Fruit fly (Drosophila melanogaster) whole organism, embryonic: Measurements from ENCODE around the gene CG44303.
A peak's percentile ranks its signal among the peaks of the same experiment; 100 is the strongest.

Experiments
- Adf1 ChIP-seq: fragments of 200-800 bp; sonication (Bioruptor generic); IDR thresholded peaks from 2 replicates; pipeline ENCODE4 v1.3.6; 2022; ENCODE audit warnings: missing biosample characterization, missing genetic modification characterization
- Atf3 ChIP-seq: fragments of 200-800 bp; sonication (Bioruptor generic); optimal IDR thresholded peaks from 3 replicates; lab custom pipeline; 2016; ENCODE audit warnings: missing biosample characterization, missing genetic modification characterization
- Bdp1 ChIP-seq: fragments of 200-800 bp; sonication (Bioruptor generic); optimal IDR thresholded peaks from 3 replicates; lab custom pipeline; 2016; ENCODE audit warnings: missing biosample characterization, missing genetic modification characterization
- CG10543 ChIP-seq: fragments of 200-800 bp; sonication (Bioruptor generic); optimal IDR thresholded peaks from 3 replicates; lab custom pipeline; 2017; ENCODE audit warnings: missing biosample characterization, mild to moderate bottlenecking, missing genetic modification characterization, moderate library complexity
- CG10979 ChIP-seq: fragments of 200-800 bp; sonication (Bioruptor generic); optimal IDR thresholded peaks from 2 replicates; lab custom pipeline; 2018; ENCODE audit warnings: missing biosample characterization, mild to moderate bottlenecking, missing genetic modification characterization, moderate library complexity
- CG1233 ChIP-seq: fragments of 200-800 bp; sonication (Bioruptor generic); optimal IDR thresholded peaks from 4 replicates; lab custom pipeline; 2018; ENCODE audit warnings: missing biosample characterization, mild to moderate bottlenecking, missing genetic modification characterization
- CG12744 ChIP-seq: fragments of 200-800 bp; sonication (Bioruptor generic); optimal IDR thresholded peaks from 2 replicates; lab custom pipeline; 2016; ENCODE audit warnings: missing biosample characterization, missing genetic modification characterization
- CG14014 ChIP-seq: fragments of 200-800 bp; sonication (Bioruptor generic); IDR thresholded peaks from 2 replicates; pipeline ENCODE4 v1.3.6; 2022; ENCODE audit warnings: missing biosample characterization, missing genetic modification characterization
- CG17912 ChIP-seq: fragments of 200-800 bp; sonication (Bioruptor generic); optimal IDR thresholded peaks from 2 replicates; lab custom pipeline; 2018; ENCODE audit warnings: missing biosample characterization, mild to moderate bottlenecking, missing genetic modification characterization
- CG18011 ChIP-seq: fragments of 200-800 bp; sonication (Bioruptor generic); optimal IDR thresholded peaks from 2 replicates; lab custom pipeline; 2017; ENCODE audit warnings: missing biosample characterization, missing genetic modification characterization, mild to moderate bottlenecking, moderate library complexity, missing genotype
- CG1832 ChIP-seq: fragments of 200-800 bp; sonication (Bioruptor generic); optimal IDR thresholded peaks from 2 replicates; lab custom pipeline; 2017; ENCODE audit warnings: missing biosample characterization, mild to moderate bottlenecking, missing genetic modification characterization, inconsistent platforms
- CG2120 ChIP-seq: fragments of 200-800 bp; sonication (Bioruptor generic); optimal IDR thresholded peaks from 3 replicates; lab custom pipeline; 2016; ENCODE audit warnings: missing biosample characterization, missing genetic modification characterization
- CG30431 ChIP-seq: fragments of 200-800 bp; sonication (Bioruptor generic); optimal IDR thresholded peaks from 2 replicates; lab custom pipeline; 2017; ENCODE audit warnings: missing biosample characterization, missing genetic modification characterization
- CG33557 ChIP-seq: fragments of 200-800 bp; sonication (Bioruptor generic); optimal IDR thresholded peaks from 2 replicates; lab custom pipeline; 2019; ENCODE audit warnings: missing biosample characterization, mild to moderate bottlenecking, missing genetic modification characterization, moderate library complexity
- CG34376 ChIP-seq: fragments of 200-800 bp; sonication (Bioruptor generic); optimal IDR thresholded peaks from 2 replicates; lab custom pipeline; 2018; ENCODE audit warnings: missing biosample characterization, mild to moderate bottlenecking, missing genetic modification characterization
- CG4404 ChIP-seq: fragments of 200-800 bp; sonication (Bioruptor generic); IDR thresholded peaks from 2 replicates; pipeline ENCODE4 v1.3.6; 2022; ENCODE audit warnings: missing biosample characterization, missing genetic modification characterization
- CG4730 ChIP-seq: fragments of 200-800 bp; sonication (Bioruptor generic); IDR thresholded peaks from 2 replicates; pipeline ENCODE4 v1.3.6; 2022; ENCODE audit warnings: missing biosample characterization, missing genetic modification characterization
- CG8290 ChIP-seq, 3 experiments: fragments of 200-800 bp; sonication (Bioruptor generic); optimal IDR thresholded peaks; 2 replicates each; lab custom pipeline; 2016 to 2019; ENCODE audit warnings: missing biosample characterization in 3 of 3, missing genetic modification characterization in 3 of 3, mild to moderate bottlenecking in 2 of 3, moderate library complexity in 1 of 3
- Dll ChIP-seq: fragments of 200-800 bp; sonication (Bioruptor generic); IDR thresholded peaks from 4 replicates; pipeline ENCODE4 v1.3.6; 2022; ENCODE audit warnings: missing biosample characterization, missing genetic modification characterization; ENCODE audit not compliant: partially characterized antibody
- Dp ChIP-seq: fragments of 200-800 bp; sonication (Bioruptor generic); optimal IDR thresholded peaks from 2 replicates; lab custom pipeline; 2018; ENCODE audit warnings: missing biosample characterization, mild to moderate bottlenecking, missing genetic modification characterization, moderate library complexity
- Drgx ChIP-seq: fragments of 200-800 bp; sonication (Bioruptor generic); IDR thresholded peaks from 2 replicates; pipeline ENCODE4 v1.3.6; 2022; ENCODE audit warnings: missing biosample characterization, missing genetic modification characterization
- Elba2 ChIP-seq: fragments of 200-800 bp; sonication (Bioruptor generic); optimal IDR thresholded peaks from 3 replicates; lab custom pipeline; 2016; ENCODE audit warnings: missing biosample characterization, missing genetic modification characterization
- Ets97D ChIP-seq: fragments of 200-800 bp; sonication (Bioruptor generic); optimal IDR thresholded peaks from 3 replicates; lab custom pipeline; 2016; ENCODE audit warnings: missing biosample characterization, missing genetic modification characterization
- Jarid2 ChIP-seq: fragments of 200-800 bp; sonication (Bioruptor generic); optimal IDR thresholded peaks from 3 replicates; lab custom pipeline; 2017; ENCODE audit warnings: mild to moderate bottlenecking, missing biosample characterization, missing genetic modification reagents, missing genetic modification characterization
- Lhr ChIP-seq: fragments of 200-800 bp; sonication (Bioruptor generic); optimal IDR thresholded peaks from 3 replicates; lab custom pipeline; 2017; ENCODE audit warnings: mild to moderate bottlenecking, missing biosample characterization, missing genetic modification reagents, missing genetic modification characterization
- MBD-R2 ChIP-seq: fragments of 200-800 bp; sonication (Bioruptor generic); IDR thresholded peaks from 2 replicates; pipeline ENCODE4 v1.3.6; 2022; ENCODE audit warnings: missing biosample characterization, missing genetic modification characterization
- MESR4 ChIP-seq: fragments of 200-800 bp; sonication (Bioruptor generic); optimal IDR thresholded peaks from 2 replicates; lab custom pipeline; 2018; ENCODE audit warnings: missing biosample characterization, mild to moderate bottlenecking, missing genetic modification characterization, moderate library complexity
- NFAT ChIP-seq: fragments of 200-800 bp; sonication (Bioruptor generic); IDR thresholded peaks from 2 replicates; pipeline ENCODE4 v1.3.6; 2022; ENCODE audit warnings: missing biosample characterization, missing genetic modification characterization
- Pdp1 ChIP-seq, 2 experiments: fragments of 200-800 bp; sonication (Bioruptor generic); optimal IDR thresholded peaks; 3 replicates each; lab custom pipeline; 2016; ENCODE audit warnings: missing biosample characterization in 2 of 2, missing genetic modification characterization in 2 of 2, mild to moderate bottlenecking in 1 of 2, moderate library complexity in 1 of 2
- TFAM ChIP-seq: fragments of 200-800 bp; sonication (Bioruptor generic); optimal IDR thresholded peaks from 2 replicates; lab custom pipeline; 2017; ENCODE audit warnings: missing biosample characterization, missing genetic modification characterization, inconsistent platforms
- Trl ChIP-seq, 3 experiments: fragments of >200 bp in 2 of 3; fragments of 200-800 bp in 1 of 3; sonication (Bioruptor generic) in 1 of 3; optimal IDR thresholded peaks; 2 replicates in 1 of 3; 3 replicates in 2 of 3; lab custom pipeline; 2016 to 2017; ENCODE audit warnings: missing biosample characterization in 1 of 3, missing genetic modification characterization in 1 of 3
- YL-1 ChIP-seq: fragments of 200-800 bp; sonication (Bioruptor generic); optimal IDR thresholded peaks from 3 replicates; lab custom pipeline; 2017; ENCODE audit warnings: missing biosample characterization, mild to moderate bottlenecking, missing genetic modification characterization
- bbx ChIP-seq: fragments of 200-800 bp; sonication (Bioruptor generic); IDR thresholded peaks from 2 replicates; pipeline ENCODE4 v1.3.6; 2022; ENCODE audit warnings: missing biosample characterization, missing genetic modification characterization; ENCODE audit not compliant: partially characterized antibody
- btn ChIP-seq: fragments of 200-800 bp; sonication (Bioruptor generic); optimal IDR thresholded peaks from 2 replicates; lab custom pipeline; 2016; ENCODE audit warnings: missing biosample characterization, missing genetic modification characterization
- cas ChIP-seq: fragments of 200-800 bp; sonication (Bioruptor generic); IDR thresholded peaks from 2 replicates; pipeline ENCODE4 v1.3.6; 2022; ENCODE audit warnings: missing biosample characterization, missing genetic modification characterization
- cg ChIP-seq: fragments of 200-800 bp; sonication (Bioruptor generic); optimal IDR thresholded peaks from 3 replicates; lab custom pipeline; 2019; ENCODE audit warnings: missing biosample characterization, mild to moderate bottlenecking, missing genetic modification characterization, moderate library complexity
- dm ChIP-seq: fragments of 200-800 bp; sonication (Bioruptor generic); optimal IDR thresholded peaks from 3 replicates; lab custom pipeline; 2016; ENCODE audit warnings: missing biosample characterization, missing genetic modification characterization
- exex ChIP-seq: fragments of 200-800 bp; sonication (Bioruptor generic); optimal IDR thresholded peaks from 4 replicates; lab custom pipeline; 2018; ENCODE audit warnings: missing biosample characterization, mild to moderate bottlenecking, missing genetic modification characterization, moderate library complexity
- fd102C ChIP-seq: fragments of 200-800 bp; sonication (Bioruptor generic); optimal IDR thresholded peaks from 2 replicates; lab custom pipeline; 2018; ENCODE audit warnings: missing biosample characterization, mild to moderate bottlenecking, missing genetic modification characterization, moderate library complexity
- hkb ChIP-seq, 2 experiments: fragments of 200-800 bp in 1 of 2; fragments of >200 bp in 1 of 2; sonication (Bioruptor generic) in 1 of 2; IDR thresholded peaks in 1 of 2; optimal IDR thresholded peaks in 1 of 2; 2 replicates each; pipeline versions ENCODE4 v1.3.6 to Lab custom; 2017 to 2022; ENCODE audit warnings: missing biosample characterization in 1 of 2, missing genetic modification characterization in 1 of 2
- insv ChIP-seq, 2 experiments: fragments of 200-800 bp; sonication (Bioruptor generic); optimal IDR thresholded peaks; 3 replicates each; lab custom pipeline; 2016 to 2018; ENCODE audit warnings: missing biosample characterization in 2 of 2, missing genetic modification characterization in 2 of 2
- odd ChIP-seq: fragments of 200-800 bp; sonication (Bioruptor generic); optimal IDR thresholded peaks from 2 replicates; lab custom pipeline; 2017; ENCODE audit warnings: missing biosample characterization, mild to moderate bottlenecking, missing genetic modification characterization
- onecut ChIP-seq: fragments of 200-800 bp; sonication (Bioruptor generic); IDR thresholded peaks from 2 replicates; pipeline ENCODE4 v1.3.6; 2022; ENCODE audit warnings: missing biosample characterization, missing genetic modification characterization
- p53 ChIP-seq: fragments of 200-800 bp; sonication (Bioruptor generic); optimal IDR thresholded peaks from 2 replicates; lab custom pipeline; 2016; ENCODE audit warnings: missing biosample characterization, missing genetic modification characterization
- pros ChIP-seq: fragments of 200-800 bp; sonication (Bioruptor generic); optimal IDR thresholded peaks from 3 replicates; lab custom pipeline; 2019; ENCODE audit warnings: missing biosample characterization, mild to moderate bottlenecking, missing genetic modification characterization, moderate library complexity
- row ChIP-seq: fragments of 200-800 bp; sonication (Bioruptor generic); IDR thresholded peaks from 3 replicates; pipeline ENCODE4 v1.3.6; 2022; ENCODE audit warnings: missing biosample characterization, missing genetic modification characterization
- sens-2 ChIP-seq: fragments of 200-800 bp; sonication (Bioruptor generic); IDR thresholded peaks from 2 replicates; pipeline ENCODE4 v1.3.6; 2022; ENCODE audit warnings: missing biosample characterization, missing genetic modification characterization
- twi ChIP-seq: fragments of 200-800 bp; optimal IDR thresholded peaks from 2 replicates; lab custom pipeline; 2019; ENCODE audit warnings: missing biosample characterization, mild to moderate bottlenecking, missing genetic modification characterization, moderate library complexity

CG44303 gene

DNA sequence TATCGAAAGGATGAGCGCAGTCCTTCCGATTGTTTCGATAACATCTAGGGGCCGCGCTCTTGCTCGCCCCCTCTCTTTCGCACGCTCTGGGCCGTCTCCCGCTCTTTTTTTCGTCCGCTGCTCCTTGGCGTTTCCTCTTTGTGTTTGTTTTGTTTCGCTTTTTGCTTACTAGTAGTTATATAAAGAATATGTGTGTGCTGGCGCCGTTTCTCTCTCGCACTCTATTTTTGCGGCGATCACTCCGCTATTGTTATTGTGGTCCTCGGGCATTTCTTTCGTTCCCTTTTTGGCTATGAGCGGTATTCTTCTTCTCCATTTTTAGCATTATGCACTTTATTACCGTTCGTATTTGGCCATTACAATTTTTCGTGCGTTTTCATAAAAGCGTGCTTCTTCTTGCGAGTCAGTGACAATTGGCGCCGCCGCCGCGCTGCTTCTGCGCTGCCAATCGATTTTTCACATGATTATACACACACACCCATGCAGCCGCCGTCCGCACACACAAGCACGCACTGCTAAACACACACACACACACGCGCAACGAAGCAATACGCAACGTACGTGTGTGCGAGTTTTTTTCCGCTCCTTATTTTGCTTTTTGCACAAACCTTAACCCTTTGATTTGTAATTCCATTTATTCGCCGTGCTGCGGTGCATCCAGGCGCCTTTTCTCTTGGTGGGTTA, 7.0 kb upstream of the CG44303 start (continued):
- no peak for TF ChIP-seq p53
- no peak for TF ChIP-seq CG2120 (GFP tag; lab: Kevin White, UChicago)
- TF ChIP-seq TFAM (GFP tag; lab: Kevin White, UChicago), result no peak
- TF ChIP-seq CG30431, result no peak
- TF ChIP-seq exex (tag; lab: Kevin White, UChicago), result peak; percentile 5
- TF ChIP-seq sens-2 (GFP tag; lab: Robert Waterston, UW), result no peak
- peak; percentile 44 for TF ChIP-seq CG34376 (GFP tag; lab: Kevin White, UChicago)
- TF ChIP-seq CG4730 (GFP tag; lab: Robert Waterston, UW), result no peak
- peak; percentile 98 for TF ChIP-seq cg (GFP tag; lab: Kevin White, UChicago)
- TF ChIP-seq CG10979, result no peak
- TF ChIP-seq Trl (optimal IDR thresholded peaks at IDR 0.05; lab: Kevin White, UChicago), result peak in 1 of 2 experiments; percentile 50
- no peak for TF ChIP-seq Trl (GFP tag; optimal IDR thresholded peaks at IDR 0.05; lab: Kevin White, UChicago)
- TF ChIP-seq row (GFP tag; lab: Robert Waterston, UW), result no peak
- TF ChIP-seq CG33557 (GFP tag; lab: Kevin White, UChicago), result no peak
- peak; percentile 49; the same call in 1 of the 2 replicates for TF ChIP-seq MBD-R2 (GFP tag; lab: Robert Waterston, UW)
- peak; percentile 58 for TF ChIP-seq CG10543 (GFP tag; lab: Kevin White, UChicago)
- no peak for TF ChIP-seq Dll (GFP tag; lab: Robert Waterston, UW)
- TF ChIP-seq CG17912 (GFP tag; lab: Kevin White, UChicago), result no peak
- no peak for TF ChIP-seq pros
- TF ChIP-seq hkb (optimal IDR thresholded peaks at IDR 0.05; lab: Kevin White, UChicago), result no peak
- no peak for TF ChIP-seq hkb (GFP tag; IDR thresholded peaks at IDR 0.05; lab: Robert Waterston, UW)
- peak; percentile 72; the same call in 1 of the 2 replicates for TF ChIP-seq NFAT (GFP tag; lab: Robert Waterston, UW)
- no peak for TF ChIP-seq Drgx
- no peak for TF ChIP-seq CG14014 (GFP tag; lab: Robert Waterston, UW)
- peak; percentile 96 for TF ChIP-seq Adf1 (GFP tag; lab: Robert Waterston, UW)
- TF ChIP-seq insv (GFP tag; optimal IDR thresholded peaks at IDR 0.05; lab: Kevin White, UChicago), result peak in 1 of 2 experiments; percentile 4
- no peak for TF ChIP-seq Dp (GFP tag; lab: Kevin White, UChicago)
- TF ChIP-seq YL-1 (GFP tag; lab: Kevin White, UChicago), result peak; percentile 80
- TF ChIP-seq Bdp1, result no peak
- no peak for TF ChIP-seq CG4404 (GFP tag; lab: Robert Waterston, UW)
- TF ChIP-seq Pdp1 (GFP tag; optimal IDR thresholded peaks at IDR 0.05; lab: Kevin White, UChicago), result peak in 1 of 2 experiments; percentile 92
- no peak for TF ChIP-seq Lhr (GFP tag; lab: Kevin White, UChicago)
- TF ChIP-seq cas (GFP tag; lab: Robert Waterston, UW), result no peak
- no peak for TF ChIP-seq Atf3 (GFP tag; lab: Kevin White, UChicago)
- TF ChIP-seq CG12744 (GFP tag; lab: Kevin White, UChicago), result no peak
- no peak for TF ChIP-seq btn (GFP tag; lab: Kevin White, UChicago)
- TF ChIP-seq CG18011 (GFP tag; lab: Kevin White, UChicago), result no peak
- TF ChIP-seq twi (tag; lab: Kevin White, UChicago), result no peak
- TF ChIP-seq Jarid2 (GFP tag; lab: Kevin White, UChicago), result no peak
- TF ChIP-seq bbx, result 0 out of 2 replicates have a peak, but pooled peaks have one; percentile 6
- TF ChIP-seq odd, result no peak
- peak; percentile 34 for TF ChIP-seq CG1832 (GFP tag; lab: Kevin White, UChicago)
- peak; percentile 37 for TF ChIP-seq Elba2 (GFP tag; lab: Kevin White, UChicago)
- TF ChIP-seq CG1233, result no peak
- no peak for TF ChIP-seq Ets97D (GFP tag; lab: Kevin White, UChicago)
- TF ChIP-seq MESR4 (GFP tag; lab: Kevin White, UChicago), result peak; percentile 65
- peak; percentile 26 for TF ChIP-seq dm (GFP tag; lab: Kevin White, UChicago)
- peak; percentile 100 for TF ChIP-seq onecut
- TF ChIP-seq CG8290 (GFP tag; optimal IDR thresholded peaks at IDR 0.05; lab: Kevin White, UChicago), result no peak
- TF ChIP-seq CG8290 (tag; optimal IDR thresholded peaks at IDR 0.05; lab: Kevin White, UChicago), result no peak
- TF ChIP-seq fd102C (GFP tag; lab: Kevin White, UChicago), result no peak
